Worm (Caenorhabditis elegans) whole organism, L2 larva: Measurements from ENCODE around the gene tif-1A.

ENCODE experiments used
- R02D3.7 ChIP-seq: fragments of 150-350 bp; optimal IDR thresholded peaks from 2 replicates; lab custom pipeline; 2014; ENCODE audit warnings: missing biosample characterization, missing genetic modification characterization
- ama-1 ChIP-seq: fragments of 150-350 bp; optimal IDR thresholded peaks from 2 replicates; lab custom pipeline; 2018; ENCODE audit warnings: inconsistent platforms
- ceh-16 ChIP-seq: fragments of 150-350 bp; optimal IDR thresholded peaks from 2 replicates; lab custom pipeline; 2014; ENCODE audit warnings: missing biosample characterization, missing genetic modification characterization
- egl-27 ChIP-seq: sonication (generic microtip); optimal IDR thresholded peaks from 3 replicates; lab custom pipeline; 2017; ENCODE audit warnings: missing biosample characterization, missing genetic modification reagents, missing genetic modification characterization
- lin-39 ChIP-seq: fragments of 150-350 bp; optimal IDR thresholded peaks from 2 replicates; lab custom pipeline; 2014; ENCODE audit warnings: missing biosample characterization, missing genetic modification reagents, missing genetic modification characterization
- nhr-11 ChIP-seq: fragments of 150-350 bp; optimal IDR thresholded peaks from 2 replicates; lab custom pipeline; 2014; ENCODE audit warnings: missing biosample characterization, missing genetic modification characterization
- nhr-21 ChIP-seq: fragments of 150-350 bp; optimal IDR thresholded peaks from 2 replicates; lab custom pipeline; 2014; ENCODE audit warnings: missing biosample characterization, missing genetic modification characterization
- nhr-237 ChIP-seq: fragments of 150-350 bp; optimal IDR thresholded peaks from 2 replicates; lab custom pipeline; 2014; ENCODE audit warnings: missing biosample characterization, missing genetic modification characterization
- peb-1 ChIP-seq: fragments of 150-350 bp; optimal IDR thresholded peaks from 2 replicates; lab custom pipeline; 2014; ENCODE audit warnings: missing biosample characterization, missing genetic modification characterization
- skn-1 ChIP-seq: sonication (generic microtip); optimal IDR thresholded peaks from 2 replicates; lab custom pipeline; 2017; ENCODE audit warnings: missing biosample characterization, missing genetic modification characterization

ce11 chrIII:3978438-3978837 is 25.5 kb downstream of the tif-1A start:
- TF ChIP-seq ama-1 (lab: Kevin White, UChicago) (no peak), nhr-21 (tag; lab: Kevin White, UChicago) (no peak), nhr-11 (tag; lab: Kevin White, UChicago) (no peak), egl-27 (no peak), R02D3.7 (tag; lab: Kevin White, UChicago) (no peak), lin-39 (tag; lab: Kevin White, UChicago) (no peak), nhr-237 (tag; lab: Kevin White, UChicago) (no peak), peb-1 (tag; lab: Kevin White, UChicago) (no peak), skn-1 (no peak), ceh-16 (tag; lab: Kevin White, UChicago) (no peak)
